Worm (Caenorhabditis elegans) whole organism, L3 larva: ENCODE results near the gene pro-3.
"Not testable (repeated sequence)": the region's sequence is repeated elsewhere in the genome, so short reads cannot be mapped to it uniquely, and the experiment has no call there.

Experiments
- elt-1 ChIP-seq: fragments of 150-350 bp; optimal IDR thresholded peaks from 2 replicates; lab custom pipeline; 2014; ENCODE audit warnings: missing biosample characterization, missing genetic modification characterization
- nhr-11 ChIP-seq: fragments of 150-350 bp; optimal IDR thresholded peaks from 2 replicates; lab custom pipeline; 2014; ENCODE audit warnings: missing biosample characterization, missing genetic modification characterization
- nhr-76 ChIP-seq: fragments of 150-350 bp; sonication (generic microtip); optimal IDR thresholded peaks from 5 replicates; lab custom pipeline; 2014; ENCODE audit warnings: missing biosample characterization, missing genetic modification characterization
- ztf-11 ChIP-seq: fragments of 150-350 bp; optimal IDR thresholded peaks from 2 replicates; lab custom pipeline; 2014; ENCODE audit warnings: missing biosample characterization, missing genetic modification characterization

DNA sequence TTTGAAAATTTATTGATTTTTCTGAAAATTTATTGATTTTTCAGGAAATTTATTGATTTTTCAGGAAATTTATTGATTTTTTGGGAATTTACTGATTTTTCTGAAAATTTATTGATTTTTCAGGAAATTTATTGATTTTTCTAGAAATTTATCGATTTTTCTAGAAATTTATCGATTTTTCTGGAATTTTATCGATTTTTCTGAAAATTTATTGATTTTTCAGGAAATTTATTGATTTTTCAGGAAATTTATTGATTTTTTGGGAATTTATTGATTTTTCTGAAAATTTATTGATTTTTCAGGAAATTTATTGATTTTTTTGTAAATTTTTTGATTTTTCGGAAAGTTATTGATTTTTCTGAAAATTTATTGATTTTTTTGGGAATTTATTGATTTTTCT is 5.6 kb downstream of the pro-3 start:
- not testable (repeated sequence) for TF ChIP-seq elt-1; nhr-11 (tag; lab: Kevin White, UChicago); nhr-76 (tag; lab: Kevin White, UChicago); ztf-11
